Fruit fly (Drosophila melanogaster): ENCODE data around the gene Pxn.

dm6 chr3L:2636023-2636968 is 6.4 kb upstream of the Pxn start:
- TF ChIP-seq CTCF (optimal IDR thresholded peaks at IDR 0.05) (no peak), CG8478 (optimal IDR thresholded peaks at IDR 0.05) (no peak)
